Worm (Caenorhabditis elegans): ENCODE data around the gene C09B8.8.

DNA sequence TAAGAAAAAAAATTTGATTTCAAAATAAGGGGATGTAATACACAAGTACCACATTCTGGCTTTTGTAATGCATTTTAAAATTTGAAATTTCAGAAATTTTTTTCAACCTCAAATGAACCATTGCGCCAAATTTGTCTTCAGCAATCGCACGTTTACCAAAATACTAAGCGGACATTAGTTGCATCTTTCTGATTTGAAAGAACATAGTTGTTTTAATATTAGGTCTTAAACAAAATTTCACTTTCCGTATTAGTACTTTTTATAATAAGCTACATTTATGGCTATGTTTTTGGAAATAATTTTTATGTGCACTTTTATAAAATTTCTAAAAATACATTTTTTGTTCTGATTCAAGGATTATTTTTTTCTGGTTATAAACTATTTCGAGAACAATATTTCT, 11.4 kb upstream of the C09B8.8 start, which contains the start of gene sups-1:
- TF ChIP-seq tra-1 (GFP tag; IDR thresholded peaks at IDR 0.05): no peak
- no peak for TF ChIP-seq unc-130 (GFP tag; optimal IDR thresholded peaks at IDR 0.05)
- TF ChIP-seq ztf-11 (tag; optimal IDR thresholded peaks at IDR 0.05): no peak

All from whole organism, L4 larva.